Worm (Caenorhabditis elegans) whole organism, early embryonic: Measurements from ENCODE around the gene ZC262.7.

ENCODE experiments used
- F13C5.2 ChIP-seq: sonication (generic microtip); optimal IDR thresholded peaks from 2 replicates; lab custom pipeline; 2017; ENCODE audit warnings: mild to moderate bottlenecking, missing genetic modification characterization, inconsistent platforms, missing compliant biosample characterization
- ama-1 ChIP-seq: fragments of 150-350 bp; optimal IDR thresholded peaks from 2 replicates; lab custom pipeline; 2014
- ceh-13 ChIP-seq: fragments of 200-800 bp; sonication (Bioruptor generic); optimal IDR thresholded peaks from 2 replicates; lab custom pipeline; 2018; ENCODE audit warnings: mild to moderate bottlenecking, missing genetic modification characterization, missing compliant biosample characterization
- ets-7 ChIP-seq: sonication (generic microtip); optimal IDR thresholded peaks from 2 replicates; lab custom pipeline; 2016; ENCODE audit warnings: missing genotype, missing genetic modification characterization, missing compliant biosample characterization
- flt-1 ChIP-seq: fragments of 200-800 bp; sonication (Bioruptor generic); IDR thresholded peaks from 2 replicates; pipeline ENCODE4 v1.3.6; 2022; ENCODE audit warnings: missing genetic modification characterization, missing compliant biosample characterization
- hmg-4 ChIP-seq: fragments of 200-800 bp; sonication (Bioruptor generic); optimal IDR thresholded peaks from 2 replicates; lab custom pipeline; 2018; ENCODE audit warnings: mild to moderate bottlenecking, missing genetic modification characterization, missing compliant biosample characterization
- hnd-1 ChIP-seq: sonication (generic microtip); optimal IDR thresholded peaks from 2 replicates; lab custom pipeline; 2016; ENCODE audit warnings: missing genetic modification characterization, missing compliant biosample characterization
- sea-1 ChIP-seq: fragments of 200-800 bp; sonication (Bioruptor generic); conservative IDR thresholded peaks from 2 replicates; pipeline ENCODE4 v1.3.6; 2022; ENCODE audit warnings: missing genetic modification characterization, missing compliant biosample characterization
- tbx-37 ChIP-seq: fragments of 200-800 bp; sonication (Bioruptor generic); conservative IDR thresholded peaks from 2 replicates; pipeline ENCODE4 v1.3.6; 2022; ENCODE audit warnings: missing genetic modification reagents, missing genetic modification characterization, missing compliant biosample characterization

- TF ChIP-seq tbx-37 (GFP tag; lab: Robert Waterston, UW) (no peak), ama-1 (lab: Kevin White, UChicago) (no peak), F13C5.2 (tag; lab: Kevin White, UChicago) (no peak), hmg-4 (no peak), sea-1 (no peak), ets-7 (tag; lab: Kevin White, UChicago) (no peak), flt-1 (GFP tag; lab: Robert Waterston, UW) (no peak), hnd-1 (tag; lab: Kevin White, UChicago) (no peak), ceh-13 (GFP tag; lab: Kevin White, UChicago) (no peak)
These were observed 36.5 kb upstream of the ZC262.7 start, which contains the start of gene R05D3.12 for ce11 chrIII:8380645-8381044.
